Worm (Caenorhabditis elegans) whole organism, L1 larva: ENCODE data around the gene mrp-6.

Source experiments
- C04F5.9 ChIP-seq: sonication (generic microtip); optimal IDR thresholded peaks from 2 replicates; lab custom pipeline; 2016; ENCODE audit warnings: missing genetic modification characterization, missing compliant biosample characterization
- C16A3.4 ChIP-seq: fragments of 150-350 bp; optimal IDR thresholded peaks from 2 replicates; lab custom pipeline; 2014; ENCODE audit warnings: missing biosample characterization, missing genetic modification characterization
- ama-1 ChIP-seq: fragments of 150-350 bp; optimal IDR thresholded peaks from 2 replicates; lab custom pipeline; 2014
- blmp-1 ChIP-seq: fragments of 150-350 bp; optimal IDR thresholded peaks from 2 replicates; lab custom pipeline; 2014; ENCODE audit warnings: missing biosample characterization, missing genetic modification characterization
- ceh-63 ChIP-seq: fragments of 200-800 bp; sonication (Bioruptor generic); optimal IDR thresholded peaks from 2 replicates; lab custom pipeline; 2018; ENCODE audit warnings: mild to moderate bottlenecking, missing genetic modification characterization, missing compliant biosample characterization
- ceh-8 ChIP-seq: fragments of 200-800 bp; sonication (Bioruptor generic); optimal IDR thresholded peaks from 2 replicates; lab custom pipeline; 2018; ENCODE audit warnings: mild to moderate bottlenecking, missing genetic modification characterization, moderate library complexity, missing compliant biosample characterization
- ceh-82 ChIP-seq, 3 experiments: fragments of 150-350 bp in 1 of 3; sonication (generic microtip) in 2 of 3; optimal IDR thresholded peaks; 2 replicates each; lab custom pipeline; 2014 to 2017; ENCODE audit warnings: missing biosample characterization in 3 of 3, missing genetic modification characterization in 3 of 3
- dsc-1 ChIP-seq: sonication (generic microtip); optimal IDR thresholded peaks from 2 replicates; lab custom pipeline; 2016; ENCODE audit warnings: mild to moderate bottlenecking, missing genetic modification characterization, missing compliant biosample characterization
- efl-1 ChIP-seq, 4 experiments: fragments of 150-350 bp; optimal IDR thresholded peaks in 3 of 4; peaks in 1 of 4; 1 replicate in 1 of 4; 2 replicates in 3 of 4; lab custom pipeline; 2014; ENCODE audit warnings: missing biosample characterization in 2 of 4, missing genetic modification characterization in 2 of 4, missing genetic modification reagents in 2 of 4
- efl-3 ChIP-seq: fragments of 200-800 bp; sonication (Bioruptor generic); optimal IDR thresholded peaks from 2 replicates; lab custom pipeline; 2018; ENCODE audit warnings: mild to moderate bottlenecking, missing genetic modification characterization, missing compliant biosample characterization
- elt-3 ChIP-seq, 6 experiments: fragments of 150-350 bp in 1 of 6; sonication (generic microtip); optimal IDR thresholded peaks; 2 replicates each; lab custom pipeline; 2017 to 2018; ENCODE audit warnings: missing biosample characterization in 6 of 6, missing genetic modification characterization in 6 of 6, inconsistent platforms in 1 of 6
- fkh-4 ChIP-seq: sonication (generic microtip); optimal IDR thresholded peaks from 2 replicates; lab custom pipeline; 2016; ENCODE audit warnings: missing compliant biosample characterization, missing genetic modification characterization, borderline replicate concordance
- fkh-8 ChIP-seq: sonication (generic microtip); optimal IDR thresholded peaks from 2 replicates; lab custom pipeline; 2016; ENCODE audit warnings: mild to moderate bottlenecking, missing genetic modification characterization, missing compliant biosample characterization
- fos-1 ChIP-seq: fragments of 150-350 bp; optimal IDR thresholded peaks from 2 replicates; lab custom pipeline; 2014; ENCODE audit warnings: missing biosample characterization, missing genetic modification characterization
- grh-1 ChIP-seq: fragments of 200-800 bp; sonication (Bioruptor generic); IDR thresholded peaks from 2 replicates; pipeline ENCODE4 v1.3.6; 2022; ENCODE audit warnings: missing genetic modification reagents, missing genetic modification characterization, missing compliant biosample characterization
- hlh-4 ChIP-seq: sonication (generic microtip); optimal IDR thresholded peaks from 2 replicates; lab custom pipeline; 2016; ENCODE audit warnings: mild to moderate bottlenecking, missing genetic modification characterization, missing compliant biosample characterization
- hpl-2 ChIP-seq: fragments of 150-350 bp; optimal IDR thresholded peaks from 2 replicates; lab custom pipeline; 2014; ENCODE audit warnings: missing biosample characterization, missing genetic modification reagents, missing genetic modification characterization
- isw-1 ChIP-seq: fragments of 200-800 bp; sonication (Bioruptor generic); IDR thresholded peaks from 2 replicates; pipeline ENCODE4 v1.3.6; 2022; ENCODE audit warnings: missing genetic modification characterization, missing compliant biosample characterization
- jun-1 ChIP-seq: fragments of 150-350 bp; optimal IDR thresholded peaks from 2 replicates; lab custom pipeline; 2014; ENCODE audit warnings: missing biosample characterization, missing genetic modification reagents, missing genetic modification characterization
- lin-14 ChIP-seq: fragments of 200-800 bp; sonication (Bioruptor generic); optimal IDR thresholded peaks from 2 replicates; lab custom pipeline; 2018; ENCODE audit warnings: mild to moderate bottlenecking, missing genetic modification characterization, moderate library complexity, missing compliant biosample characterization
- lin-15B ChIP-seq: fragments of 150-350 bp; sonication (generic microtip); optimal IDR thresholded peaks from 3 replicates; lab custom pipeline; 2014; ENCODE audit warnings: missing biosample characterization, missing genetic modification characterization
- lin-35 ChIP-seq, 2 experiments: fragments of 150-350 bp; optimal IDR thresholded peaks; 2 replicates each; lab custom pipeline; 2014; ENCODE audit warnings: missing biosample characterization in 2 of 2, missing genetic modification characterization in 2 of 2, missing genetic modification reagents in 2 of 2
- lin-39 ChIP-seq: fragments of 150-350 bp; optimal IDR thresholded peaks from 2 replicates; lab custom pipeline; 2014; ENCODE audit warnings: missing biosample characterization, missing genetic modification reagents, missing genetic modification characterization
- lsy-2 ChIP-seq, 2 experiments: fragments of 150-350 bp; optimal IDR thresholded peaks; 2 replicates each; lab custom pipeline; 2014; ENCODE audit warnings: missing biosample characterization in 2 of 2, missing genetic modification characterization in 2 of 2
- mdl-1 ChIP-seq, 2 experiments: fragments of 150-350 bp; optimal IDR thresholded peaks; 2 replicates each; lab custom pipeline; 2014 to 2017; ENCODE audit warnings: missing biosample characterization in 2 of 2, missing genetic modification characterization in 2 of 2, inconsistent platforms in 1 of 2
- mef-2 ChIP-seq: fragments of 150-350 bp; optimal IDR thresholded peaks from 2 replicates; lab custom pipeline; 2014; ENCODE audit warnings: missing biosample characterization, missing genetic modification characterization
- mep-1 ChIP-seq: fragments of 150-350 bp; optimal IDR thresholded peaks from 2 replicates; lab custom pipeline; 2014; ENCODE audit warnings: missing biosample characterization, missing genetic modification characterization
- nhr-19 ChIP-seq: fragments of 200-800 bp; sonication (Bioruptor generic); conservative IDR thresholded peaks from 2 replicates; pipeline ENCODE4 v1.3.6; 2022; ENCODE audit warnings: missing genetic modification characterization, missing compliant biosample characterization
- nhr-20 ChIP-seq: sonication (generic microtip); optimal IDR thresholded peaks from 2 replicates; lab custom pipeline; 2016; ENCODE audit warnings: mild to moderate bottlenecking, missing genetic modification characterization, missing compliant biosample characterization
- nhr-28 ChIP-seq: fragments of 150-350 bp; optimal IDR thresholded peaks from 2 replicates; lab custom pipeline; 2014; ENCODE audit warnings: missing biosample characterization, missing genetic modification characterization
- nhr-47 ChIP-seq: sonication (generic microtip); optimal IDR thresholded peaks from 2 replicates; lab custom pipeline; 2016; ENCODE audit warnings: mild to moderate bottlenecking, missing genetic modification characterization, moderate library complexity, missing compliant biosample characterization
- nhr-71 ChIP-seq: sonication (generic microtip); optimal IDR thresholded peaks from 2 replicates; lab custom pipeline; 2016; ENCODE audit warnings: mild to moderate bottlenecking, missing genetic modification characterization, moderate library complexity, missing compliant biosample characterization
- nhr-76 ChIP-seq: sonication (generic microtip); optimal IDR thresholded peaks from 2 replicates; lab custom pipeline; 2017; ENCODE audit warnings: missing biosample characterization, missing genetic modification characterization
- nhr-84 ChIP-seq: sonication (generic microtip); optimal IDR thresholded peaks from 2 replicates; lab custom pipeline; 2017; ENCODE audit warnings: missing biosample characterization, missing genetic modification characterization
- nhr-85 ChIP-seq: sonication (generic microtip); peaks from one replicate; lab custom pipeline; 2016; ENCODE audit warnings: missing genetic modification characterization, inconsistent platforms, missing compliant biosample characterization
- nhr-90 ChIP-seq: sonication (generic microtip); optimal IDR thresholded peaks from 2 replicates; lab custom pipeline; 2016; ENCODE audit warnings: mild to moderate bottlenecking, missing genetic modification characterization, missing compliant biosample characterization; ENCODE audit not compliant: poor library complexity
- pag-3 ChIP-seq: sonication (generic microtip); optimal IDR thresholded peaks from 2 replicates; lab custom pipeline; 2017; ENCODE audit warnings: missing genetic modification characterization, mild to moderate bottlenecking, missing compliant biosample characterization, antibody characterized with exemption, borderline replicate concordance; ENCODE audit not compliant: insufficient read depth
- rnt-1 ChIP-seq: sonication (generic microtip); optimal IDR thresholded peaks from 2 replicates; lab custom pipeline; 2016; ENCODE audit warnings: mild to moderate bottlenecking, missing genetic modification characterization, moderate library complexity, missing compliant biosample characterization
- snu-23 ChIP-seq: sonication (generic microtip); optimal IDR thresholded peaks from 2 replicates; lab custom pipeline; 2016; ENCODE audit warnings: missing genetic modification characterization, missing compliant biosample characterization
- sptf-1 ChIP-seq: fragments of 150-350 bp; optimal IDR thresholded peaks from 2 replicates; lab custom pipeline; 2014; ENCODE audit warnings: missing biosample characterization, missing genetic modification characterization
- unc-130 ChIP-seq: fragments of 150-350 bp; optimal IDR thresholded peaks from 2 replicates; lab custom pipeline; 2017; ENCODE audit warnings: missing biosample characterization, missing genetic modification characterization, inconsistent platforms
- unc-98 ChIP-seq: fragments of 200-800 bp; sonication (Bioruptor generic); IDR thresholded peaks from 2 replicates; pipeline ENCODE4 v1.3.6; 2022; ENCODE audit warnings: missing genetic modification characterization, missing compliant biosample characterization
- xbp-1 ChIP-seq: sonication (generic microtip); optimal IDR thresholded peaks from 2 replicates; lab custom pipeline; 2016; ENCODE audit warnings: missing genetic modification characterization, missing compliant biosample characterization
- zag-1 ChIP-seq: fragments of 150-350 bp; optimal IDR thresholded peaks from 2 replicates; lab custom pipeline; 2014; ENCODE audit warnings: missing biosample characterization, missing genetic modification characterization
- zip-4 ChIP-seq: fragments of 200-800 bp; sonication (Bioruptor generic); optimal IDR thresholded peaks from 2 replicates; lab custom pipeline; 2018; ENCODE audit warnings: mild to moderate bottlenecking, missing genetic modification characterization, moderate library complexity, missing compliant biosample characterization
- ztf-4 ChIP-seq: fragments of 150-350 bp; optimal IDR thresholded peaks from 2 replicates; lab custom pipeline; 2014; ENCODE audit warnings: missing biosample characterization, missing genetic modification characterization

Gene mrp-6

ce11 chrX:4222200-4222599 lies 35.6 kb upstream of the mrp-6 start:
- TF ChIP-seq snu-23 = no peak
- no peak for TF ChIP-seq mdl-1 (tag; optimal IDR thresholded peaks at IDR 0.05; lab: Kevin White, UChicago)
- no peak for TF ChIP-seq ztf-4 (tag; lab: Kevin White, UChicago)
- no peak for TF ChIP-seq efl-3
- TF ChIP-seq nhr-20 (tag; lab: Kevin White, UChicago) = no peak
- TF ChIP-seq rnt-1 (tag; lab: Kevin White, UChicago) = peak; percentile 28
- no peak for TF ChIP-seq hlh-4 (tag; lab: Kevin White, UChicago)
- TF ChIP-seq nhr-90 = no peak
- TF ChIP-seq nhr-19 (GFP tag; lab: Robert Waterston, UW) = no peak
- TF ChIP-seq dsc-1 (tag; lab: Kevin White, UChicago) = peak; percentile 19
- peak; percentile 70 for TF ChIP-seq fos-1 (tag; lab: Kevin White, UChicago)
- no peak for TF ChIP-seq blmp-1 (tag; lab: Kevin White, UChicago)
- TF ChIP-seq ceh-82 (tag; optimal IDR thresholded peaks at IDR 0.05; lab: Kevin White, UChicago) = peak in 2 of 3 experiments; percentile 20 to 25
- TF ChIP-seq nhr-28 (tag; lab: Kevin White, UChicago) = no peak
- TF ChIP-seq mef-2 (tag; lab: Kevin White, UChicago) = no peak
- TF ChIP-seq nhr-76 (tag; lab: Kevin White, UChicago) = no peak
- TF ChIP-seq unc-98 (GFP tag; lab: Robert Waterston, UW) = no peak
- TF ChIP-seq nhr-84 (tag; lab: Kevin White, UChicago) = no peak
- TF ChIP-seq ama-1 = no peak
- TF ChIP-seq lin-39 (tag; lab: Kevin White, UChicago) = no peak
- no peak for TF ChIP-seq fkh-4 (tag; lab: Kevin White, UChicago)
- no peak for TF ChIP-seq grh-1 (GFP tag; lab: Robert Waterston, UW)
- TF ChIP-seq mep-1 (tag; lab: Kevin White, UChicago) = peak; percentile 49
- TF ChIP-seq lin-14 (GFP tag; lab: Kevin White, UChicago) = no peak
- no peak for TF ChIP-seq sptf-1 (tag; lab: Kevin White, UChicago)
- peak; percentile 17 for TF ChIP-seq fkh-8
- no peak for TF ChIP-seq zip-4 (GFP tag; lab: Kevin White, UChicago)
- TF ChIP-seq lin-15B (tag; lab: Kevin White, UChicago) = no peak
- peak; percentile 22 for TF ChIP-seq zag-1 (tag; lab: Kevin White, UChicago)
- no peak for TF ChIP-seq ceh-63 (GFP tag; lab: Kevin White, UChicago)
- TF ChIP-seq unc-130 (tag; lab: Kevin White, UChicago) = no peak
- TF ChIP-seq C16A3.4 = no peak
- TF ChIP-seq hpl-2 (GFP tag; lab: Kevin White, UChicago) = no peak
- TF ChIP-seq lsy-2 (tag; optimal IDR thresholded peaks at IDR 0.05; lab: Kevin White, UChicago) = peak; percentile 12 to 80
- TF ChIP-seq isw-1 (GFP tag; lab: Robert Waterston, UW) = no peak

- no peak for TF ChIP-seq elt-3 (tag; optimal IDR thresholded peaks at IDR 0.05; lab: Kevin White, UChicago)
- no peak for TF ChIP-seq zip-4 (GFP tag; lab: Kevin White, UChicago)
- TF ChIP-seq rnt-1 (tag; lab: Kevin White, UChicago) = peak; percentile 30
- TF ChIP-seq nhr-19 (GFP tag; lab: Robert Waterston, UW) = peak; percentile 54
- peak; percentile 61 for TF ChIP-seq lin-14 (GFP tag; lab: Kevin White, UChicago)
- no peak for TF ChIP-seq hlh-4 (tag; lab: Kevin White, UChicago)
- no peak for TF ChIP-seq pag-3 (tag; lab: Kevin White, UChicago)
- TF ChIP-seq jun-1 (tag; lab: Kevin White, UChicago) = no peak
- peak; percentile 38 for TF ChIP-seq ceh-8
- peak; percentile 8 to 21 for TF ChIP-seq lsy-2 (tag; optimal IDR thresholded peaks at IDR 0.05; lab: Kevin White, UChicago)
- TF ChIP-seq C04F5.9 = no peak
- peak in 1 of 2 experiments; percentile 26 for TF ChIP-seq lin-35 (GFP tag; optimal IDR thresholded peaks at IDR 0.05; lab: Kevin White, UChicago)
- TF ChIP-seq fkh-8 = peak; percentile 61
- TF ChIP-seq nhr-71 = peak; percentile 78
- TF ChIP-seq nhr-47 = peak; percentile 7
- TF ChIP-seq nhr-90 = peak; percentile 0
- peak; percentile 43 for TF ChIP-seq snu-23
- no peak for TF ChIP-seq nhr-84 (tag; lab: Kevin White, UChicago)
- TF ChIP-seq nhr-85 (tag; lab: Kevin White, UChicago) = no peak
- peak; percentile 59 for TF ChIP-seq xbp-1
- TF ChIP-seq nhr-20 (tag; lab: Kevin White, UChicago) = peak; percentile 42
- TF ChIP-seq efl-1 (optimal IDR thresholded peaks at IDR 0.05; lab: Kevin White, UChicago) = no peak
- TF ChIP-seq efl-1 (GFP tag; optimal IDR thresholded peaks at IDR 0.05 in 1 of 2; lab: Kevin White, UChicago) = peak in 1 of 2 experiments; percentile 42
Measured at ce11 chrX:4219487-4219886, 32.9 kb upstream of the mrp-6 start.
